Worm (Caenorhabditis elegans): Measurements from ENCODE around the gene fbxa-224.

The fbxa-224 gene

DNA sequence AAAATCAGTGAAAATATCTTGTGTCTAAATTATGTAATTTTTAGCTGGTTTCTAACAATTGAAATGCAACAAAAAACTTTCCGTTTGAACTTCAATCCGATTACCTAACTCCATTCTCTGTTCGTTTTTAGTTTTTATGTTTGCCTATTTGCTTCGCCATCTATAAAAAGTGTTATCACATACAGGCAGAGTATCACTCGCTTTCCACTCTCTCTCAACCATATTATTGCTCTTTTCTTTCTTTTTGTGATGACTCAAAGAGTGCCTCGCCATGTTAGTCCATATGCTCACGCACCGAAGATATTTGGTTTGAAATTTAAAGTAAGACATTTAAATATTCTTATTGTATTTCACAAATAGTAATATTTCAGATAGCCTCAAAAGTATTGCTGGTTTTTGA, 13.0 kb downstream of the fbxa-224 start, which contains the start of gene ZK1290.13:
ZK1290.13 (plus strand) TSS at position 73 of the 400 bp plus-strand sequence.
- TF ChIP-seq pqm-1 (tag; optimal IDR thresholded peaks at IDR 0.05) (peak; percentile 58), daf-16 (GFP tag; optimal IDR thresholded peaks at IDR 0.05) (no peak), daf-16 (tag; optimal IDR thresholded peaks at IDR 0.05) (peak; percentile 5), F37D6.2 (tag; optimal IDR thresholded peaks at IDR 0.05) (no peak), hlh-11 (tag; optimal IDR thresholded peaks at IDR 0.05) (peak; percentile 6), dve-1 (tag; optimal IDR thresholded peaks at IDR 0.05; ENCODE audit: insufficient read depth) (peak; percentile 30)

DNA sequence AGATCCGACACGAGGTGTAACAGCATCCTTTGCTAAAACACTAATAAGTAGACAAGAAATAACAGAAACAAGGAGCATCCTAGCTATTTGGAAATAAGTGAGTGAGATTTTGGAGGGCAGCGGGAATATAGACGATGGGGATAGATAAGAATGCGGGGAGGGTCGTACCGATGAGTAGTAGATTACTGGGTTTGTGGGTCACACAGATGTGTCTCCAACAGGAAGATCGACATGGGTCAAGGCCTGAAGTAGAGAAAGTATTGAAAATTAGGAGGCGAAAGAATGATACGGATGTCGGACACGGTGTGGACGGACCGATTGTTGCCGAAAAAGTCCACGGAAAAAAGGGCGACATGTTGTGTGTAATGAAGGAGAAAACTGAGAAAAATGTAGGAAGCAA, 13.6 kb downstream of the fbxa-224 start, which contains the start of gene wrt-10:
wrt-10 (minus strand) TSS at position 195 of the 400 bp plus-strand sequence.
- no peak for TF ChIP-seq daf-16 (GFP tag; optimal IDR thresholded peaks at IDR 0.05)
- no peak for TF ChIP-seq daf-16 (tag; optimal IDR thresholded peaks at IDR 0.05)
- no peak for TF ChIP-seq F10B5.3 (tag; optimal IDR thresholded peaks at IDR 0.05)
- no peak for TF ChIP-seq lin-13 (GFP tag; optimal IDR thresholded peaks at IDR 0.05)
- no peak for TF ChIP-seq ZK337.2 (GFP tag; IDR thresholded peaks at IDR 0.05)
- TF ChIP-seq hmg-1.1 (GFP tag; IDR thresholded peaks at IDR 0.05): no peak
- TF ChIP-seq vab-7 (GFP tag; IDR thresholded peaks at IDR 0.05): no peak

DNA sequence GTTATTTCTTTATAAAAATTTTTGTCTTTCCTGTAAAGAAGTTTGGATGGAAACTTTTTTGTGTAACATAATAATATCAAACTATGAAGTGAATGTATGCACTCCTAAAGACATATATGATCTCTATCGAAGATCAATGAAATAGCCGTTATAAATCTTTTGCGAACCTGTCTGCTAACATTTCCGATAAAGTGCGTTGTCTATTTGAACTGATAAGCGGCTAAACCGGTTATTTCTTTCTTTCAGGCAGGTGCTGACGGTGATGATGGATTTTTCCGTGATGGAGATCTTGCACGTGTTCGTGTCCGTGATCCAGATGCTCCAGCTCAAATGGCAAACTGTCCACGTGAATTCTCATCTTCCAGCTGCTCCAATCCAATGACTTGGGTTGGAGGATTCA, 16.5 kb downstream of the fbxa-224 start:
- TF ChIP-seq lin-29 (GFP tag; IDR thresholded peaks at IDR 0.05) (no peak), hlh-30 (tag; optimal IDR thresholded peaks at IDR 0.05; ENCODE audit: insufficient read depth) (peak; percentile 27), D1046.2 (GFP tag; IDR thresholded peaks at IDR 0.05) (no peak), dmd-6 (GFP tag; IDR thresholded peaks at IDR 0.05) (no peak), ceh-20 (GFP tag; IDR thresholded peaks at IDR 0.05) (no peak), mep-1 (tag; optimal IDR thresholded peaks at IDR 0.05) (no peak), hif-1 (tag; optimal IDR thresholded peaks at IDR 0.05) (no peak), Y105C5A.15 (GFP tag; IDR thresholded peaks at IDR 0.05) (no peak), T20F7.1 (GFP tag; optimal IDR thresholded peaks at IDR 0.05) (no peak), hlh-11 (tag; optimal IDR thresholded peaks at IDR 0.05) (peak; percentile 8), zip-11 (GFP tag; IDR thresholded peaks at IDR 0.05) (no peak), F10B5.3 (tag; optimal IDR thresholded peaks at IDR 0.05) (no peak), nhr-25 (tag; optimal IDR thresholded peaks at IDR 0.05; ENCODE audit: borderline replicate concordance, insufficient read depth) (no peak), dmd-8 (GFP tag; IDR thresholded peaks at IDR 0.05) (no peak), php-3 (GFP tag; IDR thresholded peaks at IDR 0.05) (no peak), nhr-28 (tag; optimal IDR thresholded peaks at IDR 0.05) (no peak)

DNA sequence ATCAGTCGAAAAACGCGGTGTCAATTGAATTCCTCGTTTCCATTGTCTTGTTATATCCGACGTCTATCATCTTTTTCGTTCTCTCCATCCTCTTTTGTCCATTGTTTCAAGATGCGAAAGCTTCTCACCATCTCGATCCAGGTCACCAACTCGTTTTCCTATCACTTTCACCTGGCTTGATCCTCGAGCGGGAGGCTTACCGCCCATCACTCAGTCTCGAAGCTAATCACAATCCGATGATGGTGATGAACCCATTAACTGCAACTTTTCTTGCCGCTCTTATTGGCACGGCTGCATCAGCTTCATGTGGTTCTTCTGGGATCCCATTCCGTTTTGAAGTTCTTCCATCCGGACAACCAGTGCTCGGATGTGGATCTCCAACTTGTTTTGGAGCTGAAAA, 17.0 kb downstream of the fbxa-224 start, which contains the start of gene wrt-1:
wrt-1 (plus strand) TSS at position 53 of the 400 bp plus-strand sequence.
- peak; percentile 46; the same call in 1 of the 2 replicates for TF ChIP-seq egl-43 (GFP tag; IDR thresholded peaks at IDR 0.05)
- peak; percentile 0 for TF ChIP-seq mxl-3 (GFP tag; optimal IDR thresholded peaks at IDR 0.05)
- TF ChIP-seq hlh-11 (tag; optimal IDR thresholded peaks at IDR 0.05): peak; percentile 41
- TF ChIP-seq zfp-3 (GFP tag; conservative IDR thresholded peaks at IDR 0.05): peak; percentile 58; the same call in 1 of the 2 replicates
- no peak for TF ChIP-seq nhr-76 (tag; optimal IDR thresholded peaks at IDR 0.05)
- TF ChIP-seq lin-39 (tag; optimal IDR thresholded peaks at IDR 0.05): no peak
- peak; percentile 22; the same call in 1 of the 2 replicates for TF ChIP-seq set-16 (GFP tag; IDR thresholded peaks at IDR 0.05)
- no peak for TF ChIP-seq Y5F2A.4 (GFP tag; optimal IDR thresholded peaks at IDR 0.05)
- TF ChIP-seq mxl-2 (GFP tag; conservative IDR thresholded peaks at IDR 0.05): 0 out of 2 replicates have a peak, but pooled peaks have one; percentile 26
- TF ChIP-seq nhr-41 (GFP tag; IDR thresholded peaks at IDR 0.05): no peak

Data from whole organism, L4 larva.